Worm (Caenorhabditis elegans) whole organism, L1 larva: Measurements from ENCODE around the gene sdz-27.

Experiments
- elt-2 ChIP-seq: sonication (generic microtip); optimal IDR thresholded peaks from 2 replicates; lab custom pipeline; 2016; ENCODE audit warnings: missing genetic modification characterization, mild to moderate bottlenecking, inconsistent platforms, missing compliant biosample characterization, missing genetic modification reagents
- unc-62 ChIP-seq: fragments of 150-350 bp; optimal IDR thresholded peaks from 2 replicates; lab custom pipeline; 2014; ENCODE audit warnings: missing biosample characterization, missing genetic modification reagents, missing genetic modification characterization
- zag-1 ChIP-seq: fragments of 150-350 bp; optimal IDR thresholded peaks from 2 replicates; lab custom pipeline; 2014; ENCODE audit warnings: missing biosample characterization, missing genetic modification characterization

DNA sequence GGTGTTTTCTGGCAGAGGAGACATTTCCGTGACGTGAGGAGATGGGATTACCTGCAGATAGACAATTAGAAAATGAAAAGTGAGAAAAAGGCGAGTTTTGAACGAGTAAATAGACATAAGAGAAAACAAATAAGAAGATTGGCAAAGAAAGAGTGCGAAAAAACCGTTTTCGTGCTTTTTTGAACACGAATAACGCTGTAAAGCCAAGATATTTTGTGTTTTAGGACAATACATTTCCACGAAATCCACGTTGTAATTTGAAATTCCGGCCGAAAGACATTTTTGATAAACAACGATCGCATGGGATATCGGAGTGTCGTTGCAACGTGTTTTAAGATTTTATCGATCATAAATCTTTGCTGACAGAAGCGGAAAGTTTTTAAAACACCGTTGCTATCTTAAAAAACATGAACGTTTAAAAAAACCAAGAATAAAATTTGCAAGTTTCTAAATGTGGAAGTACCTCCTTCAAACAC is 24.0 kb downstream of the sdz-27 start, which contains the start of gene adk-1:
- no peak for TF ChIP-seq zag-1 (tag; lab: Kevin White, UChicago)
- TF ChIP-seq elt-2 = no peak
- TF ChIP-seq unc-62 (GFP tag; lab: Kevin White, UChicago) = no peak
